Fruit fly (Drosophila melanogaster): Measurements from ENCODE around the gene mdy.

mdy gene

dm6 chr2L:16815989-16816749 lies at the start of gene mdy (continued):
- peak; percentile 71 for TF ChIP-seq CG18476 (GFP tag; optimal IDR thresholded peaks at IDR 0.05)
- no peak for TF ChIP-seq aop (GFP tag; IDR thresholded peaks at IDR 0.05)
- peak; percentile 34 for TF ChIP-seq CG18619 (GFP tag; optimal IDR thresholded peaks at IDR 0.05)
- TF ChIP-seq Mrtf (GFP tag; IDR thresholded peaks at IDR 0.05), result peak; percentile 47; the same call in 1 of the 3 replicates
- TF ChIP-seq CG3726 (GFP tag; IDR thresholded peaks at IDR 0.05), result 0 out of 3 replicates have a peak, but pooled peaks have one; percentile 9
- no peak for TF ChIP-seq CG6654 (GFP tag; optimal IDR thresholded peaks at IDR 0.05)
- peak; percentile 40 for TF ChIP-seq Ada2b (GFP tag; IDR thresholded peaks at IDR 0.05)
- no peak for TF ChIP-seq oc (tag; optimal IDR thresholded peaks at IDR 0.05)
- TF ChIP-seq al (GFP tag; IDR thresholded peaks at IDR 0.05), result peak; percentile 70
- peak; percentile 52 for TF ChIP-seq dmrt11E (tag; optimal IDR thresholded peaks at IDR 0.05)
- 0 out of 2 replicates have a peak, but pooled peaks have one; percentile 6 for TF ChIP-seq danr (GFP tag; IDR thresholded peaks at IDR 0.05)
- TF ChIP-seq CG33213 (GFP tag; optimal IDR thresholded peaks at IDR 0.05), result peak; percentile 29
- peak; percentile 60 for TF ChIP-seq Sox102F (GFP tag; optimal IDR thresholded peaks at IDR 0.05)
- no peak for TF ChIP-seq fru (optimal IDR thresholded peaks at IDR 0.05)
- peak in 1 of 2 experiments; percentile 62 for TF ChIP-seq insv (GFP tag; optimal IDR thresholded peaks at IDR 0.05)
- no peak for TF ChIP-seq HHEX (GFP tag; optimal IDR thresholded peaks at IDR 0.05)
- TF ChIP-seq sd (tag; optimal IDR thresholded peaks at IDR 0.05), result no peak
- peak; percentile 89 for TF ChIP-seq row (GFP tag; IDR thresholded peaks at IDR 0.05)
- TF ChIP-seq CG15601 (tag; optimal IDR thresholded peaks at IDR 0.05), result peak; percentile 44
- TF ChIP-seq Pdp1 (GFP tag; optimal IDR thresholded peaks at IDR 0.05), result peak; percentile 46 to 58
- TF ChIP-seq tx (GFP tag; optimal IDR thresholded peaks at IDR 0.05), result peak; percentile 19
- TF ChIP-seq CG10462 (GFP tag; optimal IDR thresholded peaks at IDR 0.05), result peak; percentile 45
- peak; percentile 33 for TF ChIP-seq Six4 (GFP tag; optimal IDR thresholded peaks at IDR 0.05)
- TF ChIP-seq CG7928 (GFP tag; optimal IDR thresholded peaks at IDR 0.05), result no peak
- peak; percentile 69 for TF ChIP-seq Dll (GFP tag; IDR thresholded peaks at IDR 0.05; ENCODE audit: partially characterized antibody)
- peak; percentile 97 for TF ChIP-seq Kr (GFP tag; optimal IDR thresholded peaks at IDR 0.05)
- TF ChIP-seq Dip2 (GFP tag; IDR thresholded peaks at IDR 0.05), result no peak
- no peak for TF ChIP-seq CG15073 (GFP tag; optimal IDR thresholded peaks at IDR 0.05)
- no peak for TF ChIP-seq usp (GFP tag; optimal IDR thresholded peaks at IDR 0.05)
- no peak for TF ChIP-seq croc (GFP tag; conservative IDR thresholded peaks at IDR 0.05)
- TF ChIP-seq HmgD (GFP tag; optimal IDR thresholded peaks at IDR 0.05), result no peak
- no peak for TF ChIP-seq gt (GFP tag; IDR thresholded peaks at IDR 0.05)
- no peak for TF ChIP-seq CG11560 (tag; IDR thresholded peaks at IDR 0.05)
- TF ChIP-seq inv (GFP tag; IDR thresholded peaks at IDR 0.05; ENCODE audit: partially characterized antibody), result peak; percentile 38; the same call in 1 of the 2 replicates
- TF ChIP-seq zen (tag; optimal IDR thresholded peaks at IDR 0.05), result peak; percentile 58
- peak; percentile 33 for TF ChIP-seq CG3281 (GFP tag; optimal IDR thresholded peaks at IDR 0.05)
- no peak for TF ChIP-seq z (GFP tag; IDR thresholded peaks at IDR 0.05)
- no peak for TF ChIP-seq CG17912 (GFP tag; optimal IDR thresholded peaks at IDR 0.05)
- TF ChIP-seq fd96Cb (tag; optimal IDR thresholded peaks at IDR 0.05), result peak; percentile 12
- no peak for TF ChIP-seq rib (GFP tag; IDR thresholded peaks at IDR 0.05)
- TF ChIP-seq Lim3 (GFP tag; IDR thresholded peaks at IDR 0.05), result no peak
- peak; percentile 42 for TF ChIP-seq caup (GFP tag; optimal IDR thresholded peaks at IDR 0.05; ENCODE audit: severe bottlenecking)
- peak; percentile 45 to 53 for TF ChIP-seq Hr51 (GFP tag; optimal IDR thresholded peaks at IDR 0.05)
- peak; percentile 49; the same call in 1 of the 3 replicates for TF ChIP-seq Dbx (GFP tag; IDR thresholded peaks at IDR 0.05)
- peak in 1 of 2 experiments; percentile 51 for TF ChIP-seq bsh (GFP tag; optimal IDR thresholded peaks at IDR 0.05)
- TF ChIP-seq CG10431 (GFP tag; optimal IDR thresholded peaks at IDR 0.05), result no peak
- TF ChIP-seq CG17568 (GFP tag; optimal IDR thresholded peaks at IDR 0.05), result no peak
- TF ChIP-seq Poxn (GFP tag; IDR thresholded peaks at IDR 0.05), result 0 out of 2 replicates have a peak, but pooled peaks have one; percentile 5
- TF ChIP-seq trh (GFP tag; optimal IDR thresholded peaks at IDR 0.05), result no peak
